Fruit fly (Drosophila melanogaster) whole organism, larva: Measurements from ENCODE around the gene CG34417.

ENCODE experiments used
- noc ChIP-seq: fragments of 200-800 bp; sonication (Bioruptor generic); optimal IDR thresholded peaks from 3 replicates; lab custom pipeline; 2019; ENCODE audit warnings: missing biosample characterization, mild to moderate bottlenecking, missing genetic modification characterization, moderate library complexity

The CG34417 gene

dm6 chrX:6616771-6617170, 76.2 kb downstream of the CG34417 start:
- no peak for TF ChIP-seq noc (tag; lab: Kevin White, UChicago)

DNA sequence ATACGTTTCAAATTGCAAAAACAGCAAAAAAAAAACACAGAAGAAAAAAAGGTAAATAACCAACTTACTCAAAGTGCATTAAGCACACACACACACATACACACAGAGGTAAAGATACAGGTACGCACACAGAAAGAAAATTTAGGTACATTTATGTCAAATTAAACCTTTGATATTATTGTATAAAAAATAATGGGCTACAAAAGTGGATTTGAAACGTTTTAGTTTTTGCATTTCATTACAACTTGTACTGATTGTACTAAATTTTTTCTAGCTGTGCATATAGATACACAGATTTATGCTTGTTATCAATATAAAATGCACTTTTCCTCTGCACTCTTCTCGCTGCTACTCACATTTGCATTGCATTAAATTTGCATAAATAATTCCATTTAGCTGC, 76.8 kb downstream of the CG34417 start:
- TF ChIP-seq noc (tag; lab: Kevin White, UChicago): no peak

DNA sequence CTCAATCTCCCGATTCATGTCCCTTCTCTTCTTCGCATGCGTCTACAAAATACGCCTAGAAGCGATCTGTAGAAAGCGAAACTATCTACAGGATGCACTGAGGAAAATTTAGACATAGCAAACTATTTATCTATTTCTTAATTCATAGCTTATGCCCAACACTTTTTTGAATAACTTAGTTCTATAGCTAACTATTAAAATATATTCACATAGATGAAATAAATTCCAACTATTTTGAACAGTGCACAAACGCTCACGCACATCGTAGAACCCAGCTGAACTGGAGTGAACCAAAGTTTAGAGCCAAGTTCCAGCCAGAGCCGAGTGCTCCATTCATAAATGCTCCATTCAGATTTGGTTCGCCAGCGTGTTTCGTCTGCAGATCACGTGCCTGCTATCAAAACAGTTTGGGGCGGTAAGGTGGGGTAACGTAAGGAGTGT, 81.0 kb downstream of the CG34417 start:
- peak; percentile 36 for TF ChIP-seq noc (tag; lab: Kevin White, UChicago)

- no peak for TF ChIP-seq noc (tag; lab: Kevin White, UChicago)
Measured at dm6 chrX:6624006-6624745, 83.6 kb downstream of the CG34417 start.

dm6 chrX:6624977-6625591, 84.5 kb downstream of the CG34417 start:
- TF ChIP-seq noc (tag; lab: Kevin White, UChicago): no peak

DNA sequence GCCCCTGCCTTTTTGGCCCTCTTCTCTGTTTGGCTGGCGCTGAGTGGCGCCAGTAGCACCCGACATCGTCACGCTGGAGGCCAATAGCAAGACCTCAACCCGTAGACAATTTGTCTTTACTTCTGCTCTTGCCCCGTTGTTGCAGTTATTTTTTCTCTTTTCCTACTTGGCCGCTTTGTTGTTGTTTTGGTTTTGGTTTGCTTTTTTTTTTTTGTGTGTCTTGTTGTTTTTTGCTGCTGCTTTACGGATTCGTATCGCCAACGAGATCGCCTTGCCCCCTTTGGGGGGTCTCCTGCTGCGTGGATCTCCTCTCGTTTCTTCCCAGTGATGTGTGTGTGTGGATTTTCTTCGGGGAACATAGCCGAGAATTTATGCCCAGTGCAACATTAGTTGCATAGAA, 91.3 kb downstream of the CG34417 start:
- TF ChIP-seq noc (tag; lab: Kevin White, UChicago): no peak

DNA sequence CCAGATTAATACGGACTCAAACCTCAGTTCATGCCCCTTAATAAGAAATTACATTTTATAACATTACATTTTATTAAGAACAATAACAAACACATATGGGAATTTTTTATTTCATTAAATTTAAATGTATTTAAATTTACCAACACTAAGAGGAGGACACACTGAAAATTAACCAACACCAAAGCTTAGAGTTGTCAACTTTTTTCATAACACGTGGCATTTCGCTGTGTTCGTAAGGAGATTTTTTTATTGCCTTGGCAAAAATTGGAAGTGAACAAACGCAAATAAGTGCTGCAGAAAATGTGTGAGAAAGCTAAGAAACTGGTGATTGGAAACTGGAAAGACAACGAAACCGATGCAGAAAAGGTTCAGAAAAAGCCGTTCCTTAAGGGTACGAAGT, 93.1 kb downstream of the CG34417 start, which contains the start of gene CG14443:
Gene CG14443 (plus strand): TSS at position 301 of the 400 bp plus-strand sequence.
- TF ChIP-seq noc (tag; lab: Kevin White, UChicago): no peak

DNA sequence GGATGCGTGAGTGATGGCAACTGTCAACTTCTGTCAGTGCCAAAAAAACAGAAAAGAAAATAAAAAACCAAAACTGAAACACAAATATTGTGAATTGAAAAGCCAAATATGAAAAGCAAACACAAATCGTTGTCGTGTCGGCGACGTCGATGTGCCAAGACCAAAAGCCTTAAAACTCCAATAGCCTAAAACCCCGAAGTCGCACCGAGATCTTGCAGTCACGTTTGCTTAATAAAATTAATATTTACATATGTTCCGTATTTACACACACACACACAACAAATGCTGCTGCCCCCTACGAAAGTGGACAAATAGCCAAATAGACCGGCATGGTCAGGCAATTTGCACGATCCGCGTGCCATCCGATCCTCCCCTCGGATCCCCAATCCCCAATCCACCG, 97.6 kb downstream of the CG34417 start:
- TF ChIP-seq noc (tag; lab: Kevin White, UChicago): no peak
